Fruit fly (Drosophila melanogaster) whole organism, embryonic: ENCODE results near the gene CG15643.

Experiments used
- BtbVII ChIP-seq: fragments of 200-800 bp; sonication (Bioruptor generic); optimal IDR thresholded peaks from 3 replicates; lab custom pipeline; 2017; ENCODE audit warnings: missing biosample characterization, mild to moderate bottlenecking, missing genetic modification characterization
- CG10147 ChIP-seq: fragments of 200-800 bp; sonication (Bioruptor generic); optimal IDR thresholded peaks from 2 replicates; lab custom pipeline; 2019; ENCODE audit warnings: missing biosample characterization, mild to moderate bottlenecking, missing genetic modification characterization, moderate library complexity
- CG10267 ChIP-seq: fragments of 200-800 bp; sonication (Bioruptor generic); optimal IDR thresholded peaks from 2 replicates; lab custom pipeline; 2018; ENCODE audit warnings: missing biosample characterization, mild to moderate bottlenecking, missing genetic modification characterization, moderate library complexity
- CG12942 ChIP-seq: fragments of 200-800 bp; sonication (Bioruptor generic); optimal IDR thresholded peaks from 3 replicates; lab custom pipeline; 2016; ENCODE audit warnings: missing biosample characterization, missing genetic modification characterization
- CG14441 ChIP-seq: fragments of 200-800 bp; sonication (Bioruptor generic); IDR thresholded peaks from 2 replicates; pipeline ENCODE4 v1.3.6; 2022; ENCODE audit warnings: missing biosample characterization, missing genetic modification characterization
- CG17361 ChIP-seq: fragments of 200-800 bp; sonication (Bioruptor generic); IDR thresholded peaks from 3 replicates; pipeline ENCODE4 v1.3.6; 2022; ENCODE audit warnings: missing biosample characterization, missing genetic modification characterization
- CG1792 ChIP-seq: fragments of 200-800 bp; sonication (Bioruptor generic); optimal IDR thresholded peaks from 2 replicates; lab custom pipeline; 2016; ENCODE audit warnings: missing biosample characterization, missing genetic modification characterization
- CG18476 ChIP-seq: fragments of 200-800 bp; sonication (Bioruptor generic); optimal IDR thresholded peaks from 2 replicates; lab custom pipeline; 2016; ENCODE audit warnings: missing biosample characterization, mild to moderate bottlenecking, missing genetic modification characterization
- CG18764 ChIP-seq: fragments of 200-800 bp; sonication (Bioruptor generic); optimal IDR thresholded peaks from 3 replicates; lab custom pipeline; 2016; ENCODE audit warnings: missing biosample characterization, missing genetic modification characterization
- CG3281 ChIP-seq: fragments of 200-800 bp; sonication (Bioruptor generic); optimal IDR thresholded peaks from 3 replicates; lab custom pipeline; 2017; ENCODE audit warnings: missing biosample characterization, mild to moderate bottlenecking, missing genetic modification characterization
- CG33557 ChIP-seq: fragments of 200-800 bp; sonication (Bioruptor generic); optimal IDR thresholded peaks from 2 replicates; lab custom pipeline; 2019; ENCODE audit warnings: missing biosample characterization, mild to moderate bottlenecking, missing genetic modification characterization, moderate library complexity
- CG34224 ChIP-seq: fragments of 200-800 bp; sonication (Bioruptor generic); IDR thresholded peaks from 3 replicates; pipeline ENCODE4 v1.3.6; 2022; ENCODE audit warnings: missing biosample characterization, missing genetic modification characterization; ENCODE audit not compliant: partially characterized antibody
- CG4617 ChIP-seq: fragments of 200-800 bp; sonication (Bioruptor generic); optimal IDR thresholded peaks from 3 replicates; lab custom pipeline; 2016; ENCODE audit warnings: missing biosample characterization, missing genetic modification characterization, borderline replicate concordance
- CG6175 ChIP-seq: fragments of 200-800 bp; sonication (Bioruptor generic); IDR thresholded peaks from 3 replicates; pipeline ENCODE4 v1.3.6; 2022; ENCODE audit warnings: missing biosample characterization, missing genetic modification characterization
- CG7556 ChIP-seq: fragments of 200-800 bp; sonication (Bioruptor generic); optimal IDR thresholded peaks from 2 replicates; lab custom pipeline; 2017; ENCODE audit warnings: missing biosample characterization, mild to moderate bottlenecking, missing genetic modification characterization
- CG7745 ChIP-seq: fragments of 200-800 bp; sonication (Bioruptor generic); optimal IDR thresholded peaks from 2 replicates; lab custom pipeline; 2018; ENCODE audit warnings: missing biosample characterization, mild to moderate bottlenecking, missing genetic modification characterization, moderate library complexity
- CG9817 ChIP-seq: fragments of 200-800 bp; sonication (Bioruptor generic); optimal IDR thresholded peaks from 2 replicates; lab custom pipeline; 2018; ENCODE audit warnings: missing biosample characterization, mild to moderate bottlenecking, missing genetic modification characterization, moderate library complexity
- CkIIα-i1 ChIP-seq: fragments of 200-800 bp; sonication (Bioruptor generic); IDR thresholded peaks from 2 replicates; pipeline ENCODE4 v1.3.6; 2022; ENCODE audit warnings: missing biosample characterization, missing genetic modification characterization
- Dbx ChIP-seq: fragments of 200-800 bp; sonication (Bioruptor generic); IDR thresholded peaks from 3 replicates; pipeline ENCODE4 v1.3.6; 2022; ENCODE audit warnings: missing biosample characterization, missing genetic modification characterization
- Dref ChIP-seq: fragments of 200-800 bp; sonication (Bioruptor generic); IDR thresholded peaks from 2 replicates; pipeline ENCODE4 v1.3.6; 2022; ENCODE audit warnings: missing biosample characterization, missing genetic modification characterization
- Ets65A ChIP-seq: fragments of 200-800 bp; sonication (Bioruptor generic); peaks from one replicate; lab custom pipeline; 2016; ENCODE audit warnings: missing biosample characterization, missing genetic modification characterization
- Fer3 ChIP-seq: fragments of 200-800 bp; sonication (Bioruptor generic); optimal IDR thresholded peaks from 2 replicates; lab custom pipeline; 2018; ENCODE audit warnings: missing biosample characterization, mild to moderate bottlenecking, missing genetic modification characterization, moderate library complexity
- HmgZ ChIP-seq: fragments of 200-800 bp; sonication (Bioruptor generic); optimal IDR thresholded peaks from 2 replicates; lab custom pipeline; 2018; ENCODE audit warnings: missing biosample characterization, mild to moderate bottlenecking, missing genetic modification characterization
- Kr ChIP-seq: fragments of 200-800 bp; sonication (Bioruptor generic); optimal IDR thresholded peaks from 2 replicates; lab custom pipeline; 2017; ENCODE audit warnings: missing biosample characterization, mild to moderate bottlenecking, missing genetic modification characterization
- Meics ChIP-seq: fragments of 200-800 bp; sonication (Bioruptor generic); optimal IDR thresholded peaks from 2 replicates; lab custom pipeline; 2017; ENCODE audit warnings: missing biosample characterization, mild to moderate bottlenecking, missing genetic modification characterization
- Myb ChIP-seq: fragments of 200-800 bp; sonication (Bioruptor generic); optimal IDR thresholded peaks from 2 replicates; lab custom pipeline; 2016; ENCODE audit warnings: missing biosample characterization, missing genetic modification characterization
- Opbp ChIP-seq: fragments of 200-800 bp; sonication (Bioruptor generic); IDR thresholded peaks from 3 replicates; pipeline ENCODE4 v1.3.6; 2022; ENCODE audit warnings: missing biosample characterization, missing genetic modification characterization; ENCODE audit not compliant: partially characterized antibody
- PHDP ChIP-seq: fragments of 200-800 bp; sonication (Bioruptor generic); optimal IDR thresholded peaks from 3 replicates; lab custom pipeline; 2018; ENCODE audit warnings: missing biosample characterization, mild to moderate bottlenecking, missing genetic modification characterization, moderate library complexity
- Ravus ChIP-seq: fragments of 200-800 bp; sonication (Bioruptor generic); IDR thresholded peaks from 2 replicates; pipeline ENCODE4 v1.3.6; 2022; ENCODE audit warnings: missing biosample characterization, missing genetic modification characterization
- Rx ChIP-seq: fragments of 200-800 bp; sonication (Bioruptor generic); IDR thresholded peaks from 2 replicates; pipeline ENCODE4 v1.3.6; 2022; ENCODE audit warnings: missing biosample characterization, missing genetic modification characterization
- Sox100B ChIP-seq: fragments of 200-800 bp; sonication (Bioruptor generic); optimal IDR thresholded peaks from 3 replicates; lab custom pipeline; 2018; ENCODE audit warnings: missing biosample characterization, mild to moderate bottlenecking, missing genetic modification characterization
- Spps ChIP-seq: fragments of 200-800 bp; sonication (Bioruptor generic); optimal IDR thresholded peaks from 2 replicates; lab custom pipeline; 2018; ENCODE audit warnings: missing biosample characterization, mild to moderate bottlenecking, missing genetic modification characterization
- cad ChIP-seq: fragments of >200 bp; optimal IDR thresholded peaks from 2 replicates; lab custom pipeline; 2017; ENCODE audit warnings: missing biosample characterization, missing genetic modification characterization
- caup ChIP-seq: fragments of 200-800 bp; sonication (Bioruptor generic); optimal IDR thresholded peaks from 3 replicates; lab custom pipeline; 2017; ENCODE audit warnings: missing biosample characterization, mild to moderate bottlenecking, missing genetic modification characterization, moderate library complexity; ENCODE audit not compliant: severe bottlenecking
- croc ChIP-seq: fragments of 200-800 bp; sonication (Bioruptor generic); conservative IDR thresholded peaks from 3 replicates; pipeline ENCODE4 v1.3.6; 2022; ENCODE audit warnings: missing biosample characterization, missing genetic modification characterization
- disco-r ChIP-seq: fragments of 200-800 bp; sonication (Bioruptor generic); optimal IDR thresholded peaks from 2 replicates; lab custom pipeline; 2016; ENCODE audit warnings: missing biosample characterization, missing genetic modification characterization
- exex ChIP-seq: fragments of 200-800 bp; sonication (Bioruptor generic); optimal IDR thresholded peaks from 4 replicates; lab custom pipeline; 2018; ENCODE audit warnings: missing biosample characterization, mild to moderate bottlenecking, missing genetic modification characterization, moderate library complexity
- gcm2 ChIP-seq: fragments of 200-800 bp; sonication (Bioruptor generic); optimal IDR thresholded peaks from 2 replicates; lab custom pipeline; 2016; ENCODE audit warnings: missing biosample characterization, missing genetic modification characterization
- gsb-n ChIP-seq: fragments of 200-800 bp; sonication (Bioruptor generic); optimal IDR thresholded peaks from 3 replicates; lab custom pipeline; 2018; ENCODE audit warnings: missing biosample characterization, mild to moderate bottlenecking, missing genetic modification characterization
- h ChIP-seq: fragments of >200 bp; optimal IDR thresholded peaks from 2 replicates; lab custom pipeline; 2017
- hbn ChIP-seq: fragments of 200-800 bp; sonication (Bioruptor generic); IDR thresholded peaks from 2 replicates; pipeline ENCODE4 v1.3.6; 2022; ENCODE audit warnings: missing biosample characterization, missing genetic modification characterization; ENCODE audit not compliant: partially characterized antibody
- nom ChIP-seq: fragments of 200-800 bp; sonication (Bioruptor generic); optimal IDR thresholded peaks from 2 replicates; lab custom pipeline; 2017; ENCODE audit warnings: missing biosample characterization, missing genetic modification characterization, mild to moderate bottlenecking, moderate library complexity, missing genetic modification reagents
- odd ChIP-seq: fragments of 200-800 bp; sonication (Bioruptor generic); optimal IDR thresholded peaks from 2 replicates; lab custom pipeline; 2017; ENCODE audit warnings: missing biosample characterization, mild to moderate bottlenecking, missing genetic modification characterization
- pan ChIP-seq, 4 experiments: fragments of >200 bp in 3 of 4; fragments of 200-800 bp in 1 of 4; sonication (Bioruptor generic) in 1 of 4; optimal IDR thresholded peaks in 3 of 4; IDR thresholded peaks in 1 of 4; 2 replicates each; pipeline versions ENCODE4 v1.3.6 to Lab custom; 2017 to 2022; ENCODE audit warnings: missing biosample characterization in 2 of 4, missing genetic modification characterization in 2 of 4, mixed read lengths in 1 of 4
- ranshi ChIP-seq: fragments of 200-800 bp; sonication (Bioruptor generic); IDR thresholded peaks from 2 replicates; pipeline ENCODE4 v1.3.6; 2022; ENCODE audit warnings: missing biosample characterization, missing genetic modification characterization
- stwl ChIP-seq: fragments of 200-800 bp; sonication (Bioruptor generic); optimal IDR thresholded peaks from 3 replicates; lab custom pipeline; 2018; ENCODE audit warnings: missing biosample characterization, mild to moderate bottlenecking, missing genetic modification characterization, moderate library complexity
- tll ChIP-seq, 2 experiments: fragments of 200-800 bp in 1 of 2; fragments of >200 bp in 1 of 2; sonication (Bioruptor generic) in 1 of 2; optimal IDR thresholded peaks; 2 replicates each; lab custom pipeline; 2017 to 2019; ENCODE audit warnings: missing biosample characterization in 2 of 2, missing genetic modification characterization in 2 of 2, mild to moderate bottlenecking in 1 of 2, moderate library complexity in 1 of 2
- trem ChIP-seq: fragments of 200-800 bp; optimal IDR thresholded peaks from 3 replicates; lab custom pipeline; 2019; ENCODE audit warnings: missing biosample characterization, mild to moderate bottlenecking, missing genetic modification characterization, moderate library complexity
- vfl ChIP-seq: fragments of 200-800 bp; sonication (Bioruptor generic); optimal IDR thresholded peaks from 2 replicates; lab custom pipeline; 2016; ENCODE audit warnings: missing biosample characterization, missing genetic modification characterization
- z ChIP-seq: fragments of 200-800 bp; sonication (Bioruptor generic); IDR thresholded peaks from 3 replicates; pipeline ENCODE4 v1.3.6; 2022; ENCODE audit warnings: missing biosample characterization, missing genetic modification characterization
- zfh1 ChIP-seq: fragments of 200-800 bp; sonication (Bioruptor generic); IDR thresholded peaks from 3 replicates; pipeline ENCODE4 v1.3.6; 2022; ENCODE audit warnings: missing biosample characterization, missing genetic modification characterization

The CG15643 gene

dm6 chrX:15582853-15583252 is 10.9 kb upstream of the CG15643 start, which contains the start of the genes CG9215 and CG8097 (continued):
- TF ChIP-seq CG18476 (GFP tag; lab: Kevin White, UChicago), result peak; percentile 1
- no peak for TF ChIP-seq h (lab: Kevin White, UChicago)
- TF ChIP-seq exex (tag; lab: Kevin White, UChicago), result no peak
- TF ChIP-seq Ravus (GFP tag; lab: Robert Waterston, UW), result no peak
- TF ChIP-seq Kr (GFP tag; lab: Kevin White, UChicago), result no peak
- no peak for TF ChIP-seq cad
- no peak for TF ChIP-seq CG3281
- TF ChIP-seq CG17361 (GFP tag; lab: Robert Waterston, UW), result no peak; the same call in 1 of the 3 replicates
- no peak for TF ChIP-seq odd (GFP tag; lab: Kevin White, UChicago)
- TF ChIP-seq PHDP (tag; lab: Kevin White, UChicago), result no peak
- peak; percentile 73 for TF ChIP-seq Dref (GFP tag; lab: Robert Waterston, UW)
- no peak for TF ChIP-seq CG7745 (tag; lab: Kevin White, UChicago)
- TF ChIP-seq CG33557 (GFP tag; lab: Kevin White, UChicago), result peak; percentile 42
- TF ChIP-seq CG10267 (tag; lab: Kevin White, UChicago), result peak; percentile 94
- TF ChIP-seq tll (GFP tag; optimal IDR thresholded peaks at IDR 0.05; lab: Kevin White, UChicago), result no peak
- peak; percentile 37 for TF ChIP-seq CG10147
- no peak for TF ChIP-seq gsb-n (tag; lab: Kevin White, UChicago)
- TF ChIP-seq HmgZ, result peak; percentile 44
- no peak for TF ChIP-seq z (GFP tag; lab: Robert Waterston, UW)
- no peak for TF ChIP-seq zfh1 (GFP tag; lab: Robert Waterston, UW)
- TF ChIP-seq disco-r, result no peak
- peak; percentile 43 for TF ChIP-seq vfl
- TF ChIP-seq ranshi (GFP tag; lab: Robert Waterston, UW), result no peak
- TF ChIP-seq CkIIα-i1 (GFP tag; lab: Robert Waterston, UW), result no peak
- TF ChIP-seq CG4617 (GFP tag; lab: Kevin White, UChicago), result peak; percentile 39
- TF ChIP-seq pan (optimal IDR thresholded peaks at IDR 0.05; lab: Kevin White, UChicago), result no peak
- no peak for TF ChIP-seq pan (GFP tag; optimal IDR thresholded peaks at IDR 0.05 in 1 of 2, IDR thresholded peaks at IDR 0.05 in 1 of 2)
- TF ChIP-seq CG7556 (GFP tag; lab: Kevin White, UChicago), result peak; percentile 15
- TF ChIP-seq hbn, result peak; percentile 97
- TF ChIP-seq CG14441, result no peak
- no peak for TF ChIP-seq BtbVII (GFP tag; lab: Kevin White, UChicago)
- TF ChIP-seq Spps (tag; lab: Kevin White, UChicago), result no peak
- TF ChIP-seq gcm2, result no peak
- TF ChIP-seq CG6175 (GFP tag; lab: Robert Waterston, UW), result no peak
- no peak for TF ChIP-seq nom (GFP tag; lab: Kevin White, UChicago)
- TF ChIP-seq stwl (tag; lab: Kevin White, UChicago), result peak; percentile 62
- TF ChIP-seq CG18764 (GFP tag; lab: Kevin White, UChicago), result no peak
- TF ChIP-seq Ets65A (GFP tag; lab: Kevin White, UChicago), result peak; percentile 43
- TF ChIP-seq Dbx (GFP tag; lab: Robert Waterston, UW), result 0 out of 3 replicates have a peak, but pooled peaks have one; percentile 15
- TF ChIP-seq Sox100B, result no peak
- TF ChIP-seq Meics, result no peak
- TF ChIP-seq trem (tag; lab: Kevin White, UChicago), result peak; percentile 76
- TF ChIP-seq CG12942 (GFP tag; lab: Kevin White, UChicago), result no peak
- TF ChIP-seq croc (GFP tag; lab: Robert Waterston, UW), result no peak
- peak; percentile 18 for TF ChIP-seq CG9817 (tag; lab: Kevin White, UChicago)
- TF ChIP-seq CG1792, result peak; percentile 25
- TF ChIP-seq Myb (GFP tag; lab: Kevin White, UChicago), result peak; percentile 47
- TF ChIP-seq Rx (GFP tag; lab: Robert Waterston, UW), result no peak
- TF ChIP-seq CG34224 (GFP tag; lab: Robert Waterston, UW), result peak; percentile 95
- TF ChIP-seq Fer3 (tag; lab: Kevin White, UChicago), result no peak
- TF ChIP-seq caup (GFP tag; lab: Kevin White, UChicago), result no peak
- TF ChIP-seq Opbp (GFP tag; lab: Robert Waterston, UW), result peak; percentile 84
